Fruit fly (Drosophila melanogaster) whole organism, embryonic: ENCODE results near the gene CG31141.

Experiments used
- B-H2 ChIP-seq: fragments of 200-800 bp; sonication (Bioruptor generic); optimal IDR thresholded peaks from 2 replicates; lab custom pipeline; 2018; ENCODE audit warnings: missing biosample characterization, mild to moderate bottlenecking, missing genetic modification characterization
- Blimp-1 ChIP-seq: fragments of 200-800 bp; sonication (Bioruptor generic); optimal IDR thresholded peaks from 3 replicates; lab custom pipeline; 2018; ENCODE audit warnings: missing biosample characterization, missing genetic modification characterization, mild to moderate bottlenecking, moderate library complexity, missing genetic modification reagents
- CG1024 ChIP-seq: fragments of 200-800 bp; sonication (Bioruptor generic); IDR thresholded peaks from 2 replicates; pipeline ENCODE4 v1.3.6; 2022; ENCODE audit warnings: missing biosample characterization, missing genetic modification characterization
- CG11247 ChIP-seq: fragments of 200-800 bp; sonication (Bioruptor generic); IDR thresholded peaks from 2 replicates; pipeline ENCODE4 v1.3.6; 2022; ENCODE audit warnings: missing biosample characterization, missing genetic modification characterization
- CG11398 ChIP-seq: fragments of 200-800 bp; sonication (Bioruptor generic); optimal IDR thresholded peaks from 2 replicates; lab custom pipeline; 2016; ENCODE audit warnings: missing biosample characterization, missing genetic modification characterization
- CG11723 ChIP-seq: fragments of 200-800 bp; sonication (Bioruptor generic); optimal IDR thresholded peaks from 2 replicates; lab custom pipeline; 2017; ENCODE audit warnings: missing biosample characterization, mild to moderate bottlenecking, missing genetic modification characterization
- CG12219 ChIP-seq: fragments of 200-800 bp; sonication (Bioruptor generic); optimal IDR thresholded peaks from 3 replicates; lab custom pipeline; 2018; ENCODE audit warnings: missing biosample characterization, mild to moderate bottlenecking, missing genetic modification characterization
- CG14667 ChIP-seq: fragments of 200-800 bp; sonication (Bioruptor generic); IDR thresholded peaks from 2 replicates; pipeline ENCODE4 v1.3.6; 2022; ENCODE audit warnings: missing biosample characterization, missing genetic modification characterization
- CG1603 ChIP-seq: fragments of 200-800 bp; sonication (Bioruptor generic); optimal IDR thresholded peaks from 2 replicates; lab custom pipeline; 2019; ENCODE audit warnings: missing biosample characterization, mild to moderate bottlenecking, missing genetic modification characterization, moderate library complexity
- CG17186 ChIP-seq: fragments of 200-800 bp; sonication (Bioruptor generic); optimal IDR thresholded peaks from 3 replicates; lab custom pipeline; 2017; ENCODE audit warnings: missing biosample characterization, missing genetic modification reagents, missing genetic modification characterization
- CG17328 ChIP-seq: fragments of 200-800 bp; sonication (Bioruptor generic); IDR thresholded peaks from 2 replicates; pipeline ENCODE4 v1.3.6; 2022; ENCODE audit warnings: missing biosample characterization, missing genetic modification characterization
- CG17385 ChIP-seq: fragments of 200-800 bp; sonication (Bioruptor generic); optimal IDR thresholded peaks from 3 replicates; lab custom pipeline; 2018; ENCODE audit warnings: missing biosample characterization, mild to moderate bottlenecking, missing genetic modification characterization
- CG17912 ChIP-seq: fragments of 200-800 bp; sonication (Bioruptor generic); optimal IDR thresholded peaks from 2 replicates; lab custom pipeline; 2018; ENCODE audit warnings: missing biosample characterization, mild to moderate bottlenecking, missing genetic modification characterization
- CG18476 ChIP-seq: fragments of 200-800 bp; sonication (Bioruptor generic); optimal IDR thresholded peaks from 2 replicates; lab custom pipeline; 2016; ENCODE audit warnings: missing biosample characterization, mild to moderate bottlenecking, missing genetic modification characterization
- CG2116 ChIP-seq: fragments of 200-800 bp; sonication (Bioruptor generic); optimal IDR thresholded peaks from 3 replicates; lab custom pipeline; 2018; ENCODE audit warnings: missing biosample characterization, mild to moderate bottlenecking, missing genetic modification characterization
- CG2120 ChIP-seq: fragments of 200-800 bp; sonication (Bioruptor generic); optimal IDR thresholded peaks from 3 replicates; lab custom pipeline; 2016; ENCODE audit warnings: missing biosample characterization, missing genetic modification characterization
- CG31224 ChIP-seq: fragments of 200-800 bp; sonication (Bioruptor generic); IDR thresholded peaks from 2 replicates; pipeline ENCODE4 v1.3.6; 2022; ENCODE audit warnings: missing biosample characterization, missing genetic modification characterization
- CG6272 ChIP-seq: fragments of 200-800 bp; sonication (Bioruptor generic); IDR thresholded peaks from 2 replicates; pipeline ENCODE4 v1.3.6; 2022; ENCODE audit warnings: missing biosample characterization, missing genetic modification characterization
- CG6765 ChIP-seq: fragments of 200-800 bp; sonication (Bioruptor generic); optimal IDR thresholded peaks from 3 replicates; lab custom pipeline; 2017; ENCODE audit warnings: missing biosample characterization, mild to moderate bottlenecking, missing genetic modification characterization
- CG7556 ChIP-seq: fragments of 200-800 bp; sonication (Bioruptor generic); optimal IDR thresholded peaks from 2 replicates; lab custom pipeline; 2017; ENCODE audit warnings: missing biosample characterization, mild to moderate bottlenecking, missing genetic modification characterization
- CG7928 ChIP-seq: fragments of 200-800 bp; sonication (Bioruptor generic); optimal IDR thresholded peaks from 2 replicates; lab custom pipeline; 2017; ENCODE audit warnings: missing biosample characterization, mild to moderate bottlenecking, missing genetic modification characterization
- CG8765 ChIP-seq: fragments of 200-800 bp; sonication (Bioruptor generic); IDR thresholded peaks from 2 replicates; pipeline ENCODE4 v1.3.6; 2022; ENCODE audit warnings: missing biosample characterization, missing genetic modification characterization
- CoRest ChIP-seq: fragments of 200-800 bp; sonication (Bioruptor generic); optimal IDR thresholded peaks from 3 replicates; lab custom pipeline; 2018; ENCODE audit warnings: missing biosample characterization, mild to moderate bottlenecking, missing genetic modification characterization, moderate library complexity
- Dad ChIP-seq: fragments of 200-800 bp; sonication (Bioruptor generic); optimal IDR thresholded peaks from 3 replicates; lab custom pipeline; 2016; ENCODE audit warnings: missing biosample characterization, missing genetic modification characterization
- E2f2 ChIP-seq: fragments of 200-800 bp; sonication (Bioruptor generic); IDR thresholded peaks from 2 replicates; pipeline ENCODE4 v1.3.6; 2022; ENCODE audit warnings: missing biosample characterization, missing genetic modification characterization
- HLH54F ChIP-seq: fragments of 200-800 bp; sonication (Bioruptor generic); optimal IDR thresholded peaks from 3 replicates; lab custom pipeline; 2016; ENCODE audit warnings: missing biosample characterization, missing genetic modification characterization
- Jarid2 ChIP-seq: fragments of 200-800 bp; sonication (Bioruptor generic); optimal IDR thresholded peaks from 3 replicates; lab custom pipeline; 2017; ENCODE audit warnings: mild to moderate bottlenecking, missing biosample characterization, missing genetic modification reagents, missing genetic modification characterization
- Med ChIP-seq: fragments of 200-800 bp; sonication (Bioruptor generic); peaks from one replicate; lab custom pipeline; 2016; ENCODE audit warnings: missing biosample characterization, missing genetic modification characterization, mild to moderate bottlenecking, inconsistent platforms, moderate library complexity
- NK7.1 ChIP-seq: fragments of 200-800 bp; sonication (Bioruptor generic); optimal IDR thresholded peaks from 3 replicates; lab custom pipeline; 2016; ENCODE audit warnings: missing biosample characterization, missing genetic modification characterization
- Oaz ChIP-seq: fragments of 200-800 bp; sonication (Bioruptor generic); IDR thresholded peaks from 2 replicates; pipeline ENCODE4 v1.3.6; 2022; ENCODE audit warnings: missing biosample characterization, missing genetic modification characterization
- Opbp ChIP-seq: fragments of 200-800 bp; sonication (Bioruptor generic); IDR thresholded peaks from 3 replicates; pipeline ENCODE4 v1.3.6; 2022; ENCODE audit warnings: missing biosample characterization, missing genetic modification characterization; ENCODE audit not compliant: partially characterized antibody
- Scr ChIP-seq: fragments of 200-800 bp; sonication (Bioruptor generic); IDR thresholded peaks from 2 replicates; pipeline ENCODE4 v1.3.6; 2022; ENCODE audit warnings: missing biosample characterization, missing genetic modification characterization; ENCODE audit not compliant: partially characterized antibody
- Trl ChIP-seq, 3 experiments: fragments of >200 bp in 2 of 3; fragments of 200-800 bp in 1 of 3; sonication (Bioruptor generic) in 1 of 3; optimal IDR thresholded peaks; 2 replicates in 1 of 3; 3 replicates in 2 of 3; lab custom pipeline; 2016 to 2017; ENCODE audit warnings: missing biosample characterization in 1 of 3, missing genetic modification characterization in 1 of 3
- ap ChIP-seq: fragments of 200-800 bp; sonication (Bioruptor generic); IDR thresholded peaks from 2 replicates; pipeline ENCODE4 v1.3.6; 2022; ENCODE audit warnings: missing biosample characterization, missing genetic modification characterization
- ase ChIP-seq: fragments of 200-800 bp; sonication (Bioruptor generic); IDR thresholded peaks from 3 replicates; pipeline ENCODE4 v1.3.6; 2022; ENCODE audit warnings: missing biosample characterization, missing genetic modification characterization
- cas ChIP-seq: fragments of 200-800 bp; sonication (Bioruptor generic); IDR thresholded peaks from 2 replicates; pipeline ENCODE4 v1.3.6; 2022; ENCODE audit warnings: missing biosample characterization, missing genetic modification characterization
- dati ChIP-seq: fragments of 200-800 bp; sonication (Bioruptor generic); IDR thresholded peaks from 2 replicates; pipeline ENCODE4 v1.3.6; 2022; ENCODE audit warnings: missing biosample characterization, missing genetic modification characterization
- en ChIP-seq: fragments of 200-800 bp; sonication (Bioruptor generic); optimal IDR thresholded peaks from 2 replicates; lab custom pipeline; 2016; ENCODE audit warnings: missing biosample characterization, missing genetic modification characterization
- grn ChIP-seq: fragments of 200-800 bp; sonication (Bioruptor generic); optimal IDR thresholded peaks from 3 replicates; lab custom pipeline; 2017; ENCODE audit warnings: missing biosample characterization, missing genetic modification characterization
- gsb-n ChIP-seq: fragments of 200-800 bp; sonication (Bioruptor generic); optimal IDR thresholded peaks from 3 replicates; lab custom pipeline; 2018; ENCODE audit warnings: missing biosample characterization, mild to moderate bottlenecking, missing genetic modification characterization
- hkb ChIP-seq, 2 experiments: fragments of 200-800 bp in 1 of 2; fragments of >200 bp in 1 of 2; sonication (Bioruptor generic) in 1 of 2; IDR thresholded peaks in 1 of 2; optimal IDR thresholded peaks in 1 of 2; 2 replicates each; pipeline versions ENCODE4 v1.3.6 to Lab custom; 2017 to 2022; ENCODE audit warnings: missing biosample characterization in 1 of 2, missing genetic modification characterization in 1 of 2
- kni ChIP-seq: fragments of 200-800 bp; sonication (Bioruptor generic); optimal IDR thresholded peaks from 3 replicates; lab custom pipeline; 2017; ENCODE audit warnings: mild to moderate bottlenecking, missing biosample characterization, missing genetic modification reagents, missing genetic modification characterization
- nau ChIP-seq: fragments of 200-800 bp; sonication (Bioruptor generic); optimal IDR thresholded peaks from 3 replicates; lab custom pipeline; 2017; ENCODE audit warnings: missing biosample characterization, mild to moderate bottlenecking, missing genetic modification characterization, missing genetic modification reagents
- nmo ChIP-seq: fragments of 200-800 bp; sonication (Bioruptor generic); optimal IDR thresholded peaks from 2 replicates; lab custom pipeline; 2018; ENCODE audit warnings: missing biosample characterization, mild to moderate bottlenecking, missing genetic modification characterization, moderate library complexity
- repo ChIP-seq: fragments of 200-800 bp; sonication (Bioruptor generic); optimal IDR thresholded peaks from 2 replicates; lab custom pipeline; 2016; ENCODE audit warnings: missing biosample characterization, missing genetic modification characterization
- sna ChIP-seq: fragments of 200-800 bp; sonication (Bioruptor generic); IDR thresholded peaks from 2 replicates; pipeline ENCODE4 v1.3.6; 2022; ENCODE audit warnings: missing biosample characterization, missing genetic modification characterization; ENCODE audit not compliant: partially characterized antibody
- sqz ChIP-seq: fragments of 200-800 bp; sonication (Bioruptor generic); optimal IDR thresholded peaks from 3 replicates; lab custom pipeline; 2018; ENCODE audit warnings: missing biosample characterization, mild to moderate bottlenecking, missing genetic modification characterization
- vvl ChIP-seq: fragments of 200-800 bp; sonication (Bioruptor generic); IDR thresholded peaks from 2 replicates; pipeline ENCODE4 v1.3.6; 2022; ENCODE audit warnings: missing biosample characterization, missing genetic modification characterization

Gene CG31141

DNA sequence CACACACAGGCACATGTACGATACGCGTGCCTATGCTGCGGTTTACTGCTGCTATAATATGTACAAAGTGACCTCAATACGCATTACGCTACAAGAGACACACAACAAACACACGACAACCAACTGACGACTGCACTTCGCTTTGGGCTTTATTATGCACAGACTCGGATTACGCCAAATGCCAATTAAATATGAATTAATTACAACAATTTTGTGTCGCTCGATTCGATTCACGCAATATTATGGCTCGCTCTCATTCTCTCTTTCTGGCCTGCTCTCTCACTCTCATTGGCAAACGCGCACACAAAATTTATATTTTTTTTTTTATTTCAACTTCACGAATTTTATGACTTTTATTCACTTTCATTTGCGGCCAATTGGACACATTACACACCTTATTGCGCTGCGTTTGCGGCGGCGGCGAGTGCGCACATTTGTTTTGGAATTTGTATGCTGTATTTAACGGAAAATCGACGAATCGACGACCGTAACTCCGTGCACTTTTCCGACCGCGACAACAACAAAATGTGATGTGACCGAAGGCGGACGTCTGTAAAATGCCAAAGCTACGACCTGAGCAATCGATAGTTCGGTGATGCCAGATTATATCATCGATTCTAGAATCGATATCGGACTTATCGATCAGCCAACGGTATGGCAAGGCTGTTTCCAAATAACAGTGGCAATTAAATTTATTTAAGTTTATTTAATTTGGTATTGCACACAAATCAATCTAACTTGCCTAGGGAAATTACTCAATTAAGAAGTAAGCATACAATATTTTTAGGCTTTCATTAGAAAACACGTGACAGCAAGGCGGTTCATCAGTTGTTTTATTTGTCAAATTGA, at the start of gene CG31141, which contains the start of gene sba:
Gene CG31141, plus strand, starts transcription at position 799 of the 849 bp plus-strand sequence.
Gene sba, minus strand, starts transcription at position 472 of the 849 bp plus-strand sequence.
- TF ChIP-seq en (GFP tag; lab: Kevin White, UChicago) (no peak), Oaz (GFP tag; lab: Robert Waterston, UW) (no peak), vvl (peak; percentile 45), CG1024 (peak; percentile 36; the same call in 1 of the 2 replicates), NK7.1 (GFP tag; lab: Kevin White, UChicago) (no peak), Opbp (GFP tag; lab: Robert Waterston, UW) (peak; percentile 88), repo (GFP tag; lab: Kevin White, UChicago) (peak; percentile 21), CG11398 (GFP tag; lab: Kevin White, UChicago) (no peak), CG7556 (GFP tag; lab: Kevin White, UChicago) (peak; percentile 11), CG18476 (GFP tag; lab: Kevin White, UChicago) (no peak), Med (GFP tag; lab: Kevin White, UChicago) (peak; percentile 74), nmo (GFP tag; lab: Kevin White, UChicago) (peak; percentile 53), hkb (optimal IDR thresholded peaks at IDR 0.05; lab: Kevin White, UChicago) (no peak), hkb (GFP tag; IDR thresholded peaks at IDR 0.05; lab: Robert Waterston, UW) (peak; percentile 50), CG17186 (GFP tag; lab: Kevin White, UChicago) (peak; percentile 27), cas (GFP tag; lab: Robert Waterston, UW) (no peak), CG12219 (no peak), CG11247 (GFP tag; lab: Robert Waterston, UW) (0 out of 2 replicates have a peak, but pooled peaks have one; percentile 13), CG2120 (GFP tag; lab: Kevin White, UChicago) (peak; percentile 31), CG8765 (GFP tag; lab: Robert Waterston, UW) (no peak), Scr (GFP tag; lab: Robert Waterston, UW) (peak; percentile 79), CG17328 (GFP tag; lab: Robert Waterston, UW) (no peak), nau (no peak), ase (GFP tag; lab: Robert Waterston, UW) (no peak), B-H2 (GFP tag; lab: Kevin White, UChicago) (peak; percentile 59), CG17912 (GFP tag; lab: Kevin White, UChicago) (peak; percentile 46), Blimp-1 (GFP tag; lab: Kevin White, UChicago) (peak; percentile 38), dati (GFP tag; lab: Robert Waterston, UW) (no peak), E2f2 (peak; percentile 76), CG17385 (GFP tag; lab: Kevin White, UChicago) (peak; percentile 32), ap (GFP tag; lab: Robert Waterston, UW) (no peak), CG6765 (GFP tag; lab: Kevin White, UChicago) (peak; percentile 28), CG11723 (GFP tag; lab: Kevin White, UChicago) (no peak), CG2116 (peak; percentile 34), gsb-n (peak; percentile 45), kni (GFP tag; lab: Kevin White, UChicago) (peak; percentile 52), CG1603 (tag; lab: Kevin White, UChicago) (peak; percentile 80), CG31224 (no peak), Jarid2 (GFP tag; lab: Kevin White, UChicago) (peak; percentile 90), CG14667 (no peak), Trl (optimal IDR thresholded peaks at IDR 0.05; lab: Kevin White, UChicago) (peak; percentile 77 to 91), Trl (GFP tag; optimal IDR thresholded peaks at IDR 0.05; lab: Kevin White, UChicago) (no peak), sna (GFP tag; lab: Robert Waterston, UW) (peak; percentile 73), sqz (GFP tag; lab: Kevin White, UChicago) (peak; percentile 68), grn (GFP tag; lab: Kevin White, UChicago) (no peak), Dad (peak; percentile 24), HLH54F (GFP tag; lab: Kevin White, UChicago) (no peak), CG7928 (GFP tag; lab: Kevin White, UChicago) (no peak), CoRest (tag; lab: Kevin White, UChicago) (peak; percentile 59), CG6272 (GFP tag; lab: Robert Waterston, UW) (peak; percentile 25; the same call in 1 of the 2 replicates)
